Worm (Caenorhabditis elegans) whole organism, young adult: Measurements from ENCODE around the gene hrpu-1.

Source experiments
- B0336.3 ChIP-seq: fragments of 200-800 bp; sonication (Bioruptor generic); IDR thresholded peaks from 2 replicates; pipeline ENCODE4 v1.3.6; 2022; ENCODE audit warnings: missing genetic modification characterization, missing compliant biosample characterization
- C06A6.2 ChIP-seq: fragments of 200-800 bp; sonication (Bioruptor generic); conservative IDR thresholded peaks from 2 replicates; pipeline ENCODE4 v1.3.6; 2022; ENCODE audit warnings: missing genetic modification characterization, missing compliant biosample characterization
- C17E4.6 ChIP-seq: fragments of 200-800 bp; sonication (Bioruptor generic); IDR thresholded peaks from 2 replicates; pipeline ENCODE4 v1.3.6; 2022; ENCODE audit warnings: missing genetic modification reagents, missing genetic modification characterization, missing compliant biosample characterization
- F37B4.10 ChIP-seq: fragments of 200-800 bp; sonication (Bioruptor generic); IDR thresholded peaks from 2 replicates; pipeline ENCODE4 v1.3.6; 2022; ENCODE audit warnings: missing genetic modification characterization, missing compliant biosample characterization
- F52B5.7 ChIP-seq: sonication (generic microtip); optimal IDR thresholded peaks from 2 replicates; lab custom pipeline; 2016; ENCODE audit warnings: mild to moderate bottlenecking, missing genetic modification characterization, missing compliant biosample characterization
- K12H6.12 ChIP-seq: fragments of 200-800 bp; sonication (Bioruptor generic); optimal IDR thresholded peaks from 2 replicates; lab custom pipeline; 2018; ENCODE audit warnings: mild to moderate bottlenecking, missing genetic modification characterization, missing compliant biosample characterization
- Y56A3A.18 ChIP-seq: fragments of 200-800 bp; sonication (Bioruptor generic); IDR thresholded peaks from 2 replicates; pipeline ENCODE4 v1.3.6; 2022; ENCODE audit warnings: missing genetic modification reagents, missing genetic modification characterization, missing compliant biosample characterization
- ZK185.1 ChIP-seq: sonication (generic microtip); optimal IDR thresholded peaks from 2 replicates; lab custom pipeline; 2016; ENCODE audit warnings: mild to moderate bottlenecking, missing genetic modification characterization, missing compliant biosample characterization; ENCODE audit not compliant: poor library complexity, severe bottlenecking
- ama-1 ChIP-seq, 3 experiments: fragments of 150-350 bp in 1 of 3; sonication (generic microtip) in 2 of 3; optimal IDR thresholded peaks; 2 replicates each; lab custom pipeline; 2014 to 2018; ENCODE audit warnings: missing biosample characterization in 2 of 3, missing genetic modification characterization in 2 of 3, missing genetic modification reagents in 2 of 3
- aptf-2 ChIP-seq: fragments of 200-800 bp; sonication (Bioruptor generic); conservative IDR thresholded peaks from 2 replicates; pipeline ENCODE4 v1.3.6; 2022; ENCODE audit warnings: missing genetic modification reagents, missing genetic modification characterization, missing compliant biosample characterization
- attf-3 ChIP-seq: fragments of 200-800 bp; sonication (Bioruptor generic); conservative IDR thresholded peaks from 2 replicates; pipeline ENCODE4 v1.3.6; 2022; ENCODE audit warnings: missing genetic modification reagents, missing genetic modification characterization, missing compliant biosample characterization
- attf-6 ChIP-seq: fragments of 200-800 bp; sonication (Bioruptor generic); IDR thresholded peaks from 2 replicates; pipeline ENCODE4 v1.3.6; 2022; ENCODE audit warnings: missing genetic modification reagents, missing genetic modification characterization, missing compliant biosample characterization
- cebp-1 ChIP-seq, 2 experiments: fragments of 200-800 bp in 1 of 2; sonication (Bioruptor generic) in 1 of 2; sonication (generic microtip) in 1 of 2; IDR thresholded peaks in 1 of 2; optimal IDR thresholded peaks in 1 of 2; 2 replicates each; pipeline versions ENCODE4 v1.3.6 to Lab custom; 2017 to 2022; ENCODE audit warnings: missing compliant biosample characterization in 2 of 2, missing genetic modification characterization in 2 of 2, mild to moderate bottlenecking in 1 of 2, missing genetic modification reagents in 1 of 2, moderate library complexity in 1 of 2
- cebp-2 ChIP-seq: fragments of 200-800 bp; sonication (Bioruptor generic); IDR thresholded peaks from 2 replicates; pipeline ENCODE4 v1.3.6; 2022; ENCODE audit warnings: missing genetic modification characterization, missing compliant biosample characterization
- ceh-58 ChIP-seq: fragments of 200-800 bp; sonication (Bioruptor generic); IDR thresholded peaks from 2 replicates; pipeline ENCODE4 v1.3.6; 2022; ENCODE audit warnings: missing genetic modification characterization, missing compliant biosample characterization
- chd-7 ChIP-seq: sonication (generic microtip); optimal IDR thresholded peaks from 2 replicates; lab custom pipeline; 2016; ENCODE audit warnings: mild to moderate bottlenecking, missing genetic modification characterization, moderate library complexity, missing compliant biosample characterization
- dpff-1 ChIP-seq: sonication (generic microtip); optimal IDR thresholded peaks from 2 replicates; lab custom pipeline; 2017; ENCODE audit warnings: mild to moderate bottlenecking, missing genetic modification characterization, missing compliant biosample characterization
- egrh-3 ChIP-seq: fragments of 200-800 bp; sonication (Bioruptor generic); IDR thresholded peaks from 2 replicates; pipeline ENCODE4 v1.3.6; 2022; ENCODE audit warnings: missing genetic modification reagents, missing genetic modification characterization, missing compliant biosample characterization
- ekl-4 ChIP-seq: fragments of 200-800 bp; sonication (Bioruptor generic); IDR thresholded peaks from 2 replicates; pipeline ENCODE4 v1.3.6; 2022; ENCODE audit warnings: missing genetic modification reagents, missing genetic modification characterization, missing compliant biosample characterization
- hlh-12 ChIP-seq: sonication (generic microtip); optimal IDR thresholded peaks from 2 replicates; lab custom pipeline; 2016; ENCODE audit warnings: missing genetic modification characterization, missing compliant biosample characterization
- hlh-26 ChIP-seq: fragments of 200-800 bp; sonication (Bioruptor generic); conservative IDR thresholded peaks from 2 replicates; pipeline ENCODE4 v1.3.6; 2022; ENCODE audit warnings: missing genetic modification reagents, missing genetic modification characterization, missing compliant biosample characterization
- hmg-20 ChIP-seq: fragments of 200-800 bp; sonication (Bioruptor generic); IDR thresholded peaks from 2 replicates; pipeline ENCODE4 v1.3.6; 2022; ENCODE audit warnings: missing genetic modification reagents, missing genetic modification characterization, missing compliant biosample characterization
- hrde-1 ChIP-seq: sonication (generic microtip); optimal IDR thresholded peaks from 2 replicates; lab custom pipeline; 2016; ENCODE audit warnings: missing genetic modification characterization, mild to moderate bottlenecking, missing compliant biosample characterization, moderate library complexity, missing genotype, missing genetic modification reagents, borderline replicate concordance
- lag-1 ChIP-seq: fragments of 200-800 bp; sonication (Bioruptor generic); IDR thresholded peaks from 2 replicates; pipeline ENCODE4 v1.3.6; 2022; ENCODE audit warnings: missing genetic modification reagents, missing genetic modification characterization, missing compliant biosample characterization
- lin-26 ChIP-seq: fragments of 200-800 bp; sonication (Bioruptor generic); IDR thresholded peaks from 2 replicates; pipeline ENCODE4 v1.3.6; 2022; ENCODE audit warnings: missing genetic modification reagents, missing genetic modification characterization, missing compliant biosample characterization
- lin-40 ChIP-seq: sonication (generic microtip); optimal IDR thresholded peaks from 2 replicates; lab custom pipeline; 2016; ENCODE audit warnings: missing genetic modification characterization, mild to moderate bottlenecking, missing compliant biosample characterization, missing genotype, missing genetic modification reagents
- lsy-27 ChIP-seq: sonication (generic microtip); optimal IDR thresholded peaks from 2 replicates; lab custom pipeline; 2017; ENCODE audit warnings: missing genetic modification characterization, mild to moderate bottlenecking, missing compliant biosample characterization, antibody characterized with exemption, missing genotype, borderline replicate concordance; ENCODE audit not compliant: insufficient read depth
- madf-3 ChIP-seq: fragments of 200-800 bp; sonication (Bioruptor generic); IDR thresholded peaks from 2 replicates; pipeline ENCODE4 v1.3.6; 2022; ENCODE audit warnings: missing genetic modification reagents, missing genetic modification characterization, missing compliant biosample characterization
- madf-6 ChIP-seq: fragments of 200-800 bp; sonication (Bioruptor generic); IDR thresholded peaks from 2 replicates; pipeline ENCODE4 v1.3.6; 2022; ENCODE audit warnings: missing genetic modification reagents, missing genetic modification characterization, missing compliant biosample characterization
- madf-8 ChIP-seq: fragments of 200-800 bp; sonication (Bioruptor generic); conservative IDR thresholded peaks from 2 replicates; pipeline ENCODE4 v1.3.6; 2022; ENCODE audit warnings: missing genetic modification reagents, missing genetic modification characterization, missing compliant biosample characterization
- nfya-2 ChIP-seq: fragments of 200-800 bp; sonication (Bioruptor generic); IDR thresholded peaks from 2 replicates; pipeline ENCODE4 v1.3.6; 2022; ENCODE audit warnings: missing genetic modification reagents, missing genetic modification characterization, missing compliant biosample characterization
- nhr-120 ChIP-seq: fragments of 200-800 bp; sonication (Bioruptor generic); IDR thresholded peaks from 2 replicates; pipeline ENCODE4 v1.3.6; 2022; ENCODE audit warnings: missing genetic modification characterization, missing compliant biosample characterization
- pha-4 ChIP-seq: fragments of 150-350 bp; sonication (generic microtip); optimal IDR thresholded peaks from 2 replicates; lab custom pipeline; 2014; ENCODE audit warnings: missing biosample characterization, missing genetic modification reagents, missing genetic modification characterization
- sdz-38 ChIP-seq: sonication (generic microtip); optimal IDR thresholded peaks from 2 replicates; lab custom pipeline; 2016; ENCODE audit warnings: missing genotype, missing genetic modification characterization, missing compliant biosample characterization
- snpc-1.1 ChIP-seq: sonication (generic microtip); optimal IDR thresholded peaks from 2 replicates; lab custom pipeline; 2017; ENCODE audit warnings: missing genetic modification characterization, mild to moderate bottlenecking, missing compliant biosample characterization, antibody characterized with exemption, moderate library complexity, missing genotype, missing genetic modification reagents; ENCODE audit not compliant: insufficient read depth
- snpc-3.4 ChIP-seq: sonication (generic microtip); optimal IDR thresholded peaks from 2 replicates; lab custom pipeline; 2017; ENCODE audit warnings: missing genetic modification characterization, mild to moderate bottlenecking, missing compliant biosample characterization, antibody characterized with exemption, moderate library complexity, missing genotype, missing genetic modification reagents
- somi-1 ChIP-seq: fragments of 200-800 bp; sonication (Bioruptor generic); optimal IDR thresholded peaks from 2 replicates; lab custom pipeline; 2018; ENCODE audit warnings: mild to moderate bottlenecking, missing genetic modification characterization, missing compliant biosample characterization
- unc-130 ChIP-seq: sonication (generic microtip); optimal IDR thresholded peaks from 2 replicates; lab custom pipeline; 2016; ENCODE audit warnings: missing genetic modification reagents, missing genetic modification characterization, missing compliant biosample characterization
- xnd-1 ChIP-seq: sonication (generic microtip); optimal IDR thresholded peaks from 2 replicates; lab custom pipeline; 2016; ENCODE audit warnings: missing genotype, missing genetic modification reagents, missing genetic modification characterization, missing compliant biosample characterization
- zfh-2 ChIP-seq: fragments of 200-800 bp; sonication (Bioruptor generic); conservative IDR thresholded peaks from 2 replicates; pipeline ENCODE4 v1.3.6; 2022; ENCODE audit warnings: missing genetic modification reagents, missing genetic modification characterization, missing compliant biosample characterization
- ztf-28 ChIP-seq: fragments of 200-800 bp; sonication (Bioruptor generic); IDR thresholded peaks from 2 replicates; pipeline ENCODE4 v1.3.6; 2022; ENCODE audit warnings: missing genetic modification reagents, missing genetic modification characterization, missing compliant biosample characterization
- ztf-3 ChIP-seq: fragments of 200-800 bp; sonication (Bioruptor generic); optimal IDR thresholded peaks from 2 replicates; lab custom pipeline; 2018; ENCODE audit warnings: mild to moderate bottlenecking, missing genetic modification characterization, missing compliant biosample characterization
- ztf-6 ChIP-seq: fragments of 200-800 bp; sonication (Bioruptor generic); IDR thresholded peaks from 2 replicates; pipeline ENCODE4 v1.3.6; 2022; ENCODE audit warnings: missing genetic modification reagents, missing genetic modification characterization, missing compliant biosample characterization

Gene hrpu-1

DNA sequence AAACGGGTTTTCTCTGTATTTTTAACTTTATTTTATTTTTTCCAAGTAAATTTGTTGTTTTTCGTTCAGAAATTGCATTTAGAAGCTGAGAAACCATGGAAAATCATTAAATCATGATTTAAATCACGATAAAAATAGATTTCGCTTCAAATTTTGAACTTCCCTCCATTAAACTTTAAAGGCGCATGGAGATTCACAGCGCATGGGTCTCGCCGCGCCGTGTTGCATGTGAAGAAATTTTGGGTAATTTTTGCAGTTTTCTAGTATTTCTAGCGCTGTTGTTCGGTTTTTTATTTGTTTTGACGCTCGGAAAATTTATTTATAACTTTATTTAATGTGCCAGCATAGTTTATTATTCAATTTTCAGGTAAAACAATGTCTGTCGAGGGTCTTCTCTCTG lies 2.4 kb upstream of the hrpu-1 start, which contains the start of gene eef-1B.2 (continued):
- 0 out of 2 replicates have a peak, but pooled peaks have one; percentile 35 for TF ChIP-seq B0336.3 (GFP tag; lab: Robert Waterston, UW)
- TF ChIP-seq lin-40 = peak; percentile 12
- no peak for TF ChIP-seq lsy-27 (tag; lab: Kevin White, UChicago)
- TF ChIP-seq madf-6 = peak; percentile 56; the same call in 1 of the 2 replicates
- TF ChIP-seq cebp-2 (GFP tag; lab: Robert Waterston, UW) = no peak
- TF ChIP-seq attf-3 (GFP tag; lab: Robert Waterston, UW) = 0 out of 2 replicates have a peak, but pooled peaks have one; percentile 18
- TF ChIP-seq hlh-26 (GFP tag; lab: Robert Waterston, UW) = no peak

DNA sequence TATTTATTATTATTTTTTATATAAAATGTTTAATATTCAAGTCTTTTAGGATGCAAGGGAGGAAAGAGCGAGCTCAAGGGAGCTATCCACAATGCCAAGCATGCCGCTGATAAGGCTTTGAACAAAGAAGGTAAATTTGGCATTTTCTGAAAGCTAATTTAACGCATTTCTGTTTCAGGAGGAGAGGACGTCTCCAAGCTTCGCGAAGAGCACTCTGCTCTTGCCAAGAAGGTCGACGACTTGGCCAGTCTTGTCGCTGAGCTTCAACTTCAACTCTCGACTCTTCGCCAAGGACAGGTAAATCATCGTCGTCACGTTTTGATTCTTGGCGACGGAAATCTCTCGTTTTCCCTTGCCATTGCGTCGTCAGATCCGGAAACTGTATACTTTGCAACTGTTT lies 1.9 kb upstream of the hrpu-1 start:
- TF ChIP-seq somi-1 (GFP tag; lab: Kevin White, UChicago) (no peak), attf-3 (GFP tag; lab: Robert Waterston, UW) (no peak), F52B5.7 (tag; lab: Kevin White, UChicago) (no peak), nfya-2 (GFP tag; lab: Robert Waterston, UW) (no peak), attf-6 (GFP tag; lab: Robert Waterston, UW) (peak; percentile 51; the same call in 1 of the 2 replicates), aptf-2 (GFP tag; lab: Robert Waterston, UW) (no peak), sdz-38 (tag; lab: Kevin White, UChicago) (no peak), madf-3 (GFP tag; lab: Robert Waterston, UW) (0 out of 2 replicates have a peak, but pooled peaks have one; percentile 17), snpc-1.1 (no peak)

DNA sequence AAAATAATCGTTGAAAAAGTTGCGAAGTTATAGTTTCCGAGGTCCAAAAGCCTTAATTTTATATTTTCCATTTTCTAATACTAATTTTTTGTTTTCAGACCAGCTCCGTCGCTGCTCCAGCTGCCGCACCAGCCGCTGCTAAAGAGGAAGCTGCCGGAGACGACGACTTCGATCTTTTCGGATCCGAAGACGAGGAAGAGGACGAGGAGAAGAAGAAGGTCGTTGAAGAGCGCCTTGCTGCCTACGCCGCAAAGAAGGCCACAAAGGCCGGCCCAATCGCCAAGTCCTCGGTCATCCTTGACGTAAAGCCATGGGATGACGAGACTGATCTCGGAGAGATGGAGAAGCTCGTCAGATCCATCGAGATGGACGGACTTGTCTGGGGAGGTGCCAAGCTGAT lies 595 bp upstream of the hrpu-1 start:
- TF ChIP-seq unc-130 (GFP tag; lab: Kevin White, UChicago) (no peak), ztf-6 (no peak), snpc-3.4 (tag; lab: Kevin White, UChicago) (peak; percentile 10), egrh-3 (GFP tag; lab: Robert Waterston, UW) (peak; percentile 76), pha-4 (tag; lab: Kevin White, UChicago) (no peak), aptf-2 (GFP tag; lab: Robert Waterston, UW) (no peak), ekl-4 (GFP tag; lab: Robert Waterston, UW) (peak; percentile 68; the same call in 1 of the 2 replicates), chd-7 (tag; lab: Kevin White, UChicago) (peak; percentile 22), ztf-28 (GFP tag; lab: Robert Waterston, UW) (no peak), C06A6.2 (GFP tag; lab: Robert Waterston, UW) (no peak), F37B4.10 (GFP tag; lab: Robert Waterston, UW) (no peak), lin-40 (no peak), C17E4.6 (no peak), zfh-2 (GFP tag; lab: Robert Waterston, UW) (peak; percentile 86), ztf-3 (GFP tag; lab: Kevin White, UChicago) (no peak), lag-1 (GFP tag; lab: Robert Waterston, UW) (no peak), ama-1 (optimal IDR thresholded peaks at IDR 0.05; lab: Kevin White, UChicago) (no peak), ama-1 (GFP tag; optimal IDR thresholded peaks at IDR 0.05; lab: Kevin White, UChicago) (no peak), lin-26 (peak; percentile 62; the same call in 1 of the 2 replicates), Y56A3A.18 (GFP tag; lab: Robert Waterston, UW) (0 out of 2 replicates have a peak, but pooled peaks have one; percentile 8), hlh-12 (tag; lab: Kevin White, UChicago) (no peak), madf-8 (GFP tag; lab: Robert Waterston, UW) (no peak), ceh-58 (no peak), cebp-2 (GFP tag; lab: Robert Waterston, UW) (peak; percentile 66; the same call in 1 of the 2 replicates), dpff-1 (tag; lab: Kevin White, UChicago) (no peak), nhr-120 (0 out of 2 replicates have a peak, but pooled peaks have one; percentile 13), ZK185.1 (tag; lab: Kevin White, UChicago) (no peak), cebp-1 (GFP tag; IDR thresholded peaks at IDR 0.05; lab: Robert Waterston, UW) (no peak), cebp-1 (tag; optimal IDR thresholded peaks at IDR 0.05; lab: Kevin White, UChicago) (no peak), xnd-1 (tag; lab: Kevin White, UChicago) (no peak), hmg-20 (no peak), madf-3 (GFP tag; lab: Robert Waterston, UW) (no peak), K12H6.12 (tag; lab: Kevin White, UChicago) (no peak), hrde-1 (no peak)
